Worm (Caenorhabditis elegans): ENCODE data around the gene T05C3.6.

DNA sequence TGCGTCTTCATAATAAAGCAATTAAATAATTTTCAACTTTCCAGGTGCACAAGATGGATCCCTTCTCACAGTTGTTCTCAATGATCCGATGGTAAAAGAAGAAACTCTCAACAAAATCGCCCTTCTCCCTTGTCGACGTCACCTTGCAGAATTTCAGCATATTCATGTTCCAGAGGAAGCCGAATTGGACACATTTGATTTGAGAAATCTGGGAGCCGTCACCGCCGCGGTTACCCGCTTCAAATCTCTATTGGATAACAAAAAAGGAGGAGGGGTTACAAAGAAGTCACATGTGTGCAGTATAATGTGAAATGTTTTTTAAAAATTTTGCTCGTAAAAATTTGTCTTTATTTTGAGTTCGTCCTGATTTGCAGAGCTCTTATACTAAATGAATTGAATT lies 12.5 kb downstream of the T05C3.6 start:
- TF ChIP-seq ama-1 (optimal IDR thresholded peaks at IDR 0.05) (no peak), scrt-1 (GFP tag; IDR thresholded peaks at IDR 0.05) (no peak), aly-1 (tag; optimal IDR thresholded peaks at IDR 0.05) (no peak)
